Fruit fly (Drosophila melanogaster): Measurements from ENCODE around the gene tna.

tna gene

dm6 chr3L:10855419-10856213, 20.3 kb downstream of the tna start (continued):
- TF ChIP-seq ken (GFP tag; IDR thresholded peaks at IDR 0.05) (peak; percentile 86), CG4730 (GFP tag; IDR thresholded peaks at IDR 0.05) (peak; percentile 76), NC2β (GFP tag; optimal IDR thresholded peaks at IDR 0.05) (no peak)

DNA sequence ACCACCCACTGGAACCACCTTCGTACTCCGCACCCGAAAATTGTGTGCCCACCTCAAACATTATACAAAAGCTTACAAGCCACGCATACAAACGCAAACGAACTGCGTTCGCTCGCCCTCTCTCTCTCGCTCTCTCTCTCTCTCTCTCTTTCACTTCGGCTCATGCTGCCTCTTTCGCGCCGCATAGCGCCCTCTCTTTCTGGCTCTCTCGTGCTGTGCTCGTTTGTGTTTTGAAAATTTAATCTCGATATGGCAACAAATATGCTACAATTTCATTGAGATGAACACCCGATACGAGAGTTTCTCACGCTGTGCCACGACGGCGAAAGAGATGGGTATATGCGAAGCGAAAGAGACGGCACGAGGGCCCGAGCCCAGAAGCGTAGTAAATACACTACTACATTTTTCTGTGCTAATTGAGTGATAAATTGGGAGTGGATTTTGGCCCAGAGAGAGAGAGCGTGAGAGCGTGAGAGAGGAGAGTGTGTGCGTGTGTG, 21.3 kb downstream of the tna start:
- TF ChIP-seq Meics (GFP tag; optimal IDR thresholded peaks at IDR 0.05) (no peak), pzg (GFP tag; optimal IDR thresholded peaks at IDR 0.05) (no peak), dm (GFP tag; optimal IDR thresholded peaks at IDR 0.05) (peak; percentile 49), CG15073 (GFP tag; optimal IDR thresholded peaks at IDR 0.05) (no peak), CG12236 (GFP tag; optimal IDR thresholded peaks at IDR 0.05) (no peak), unc-4 (GFP tag; IDR thresholded peaks at IDR 0.05; ENCODE audit: partially characterized antibody) (peak; percentile 40; the same call in 1 of the 2 replicates), scrt (GFP tag; optimal IDR thresholded peaks at IDR 0.05) (peak; percentile 74), CG7839 (tag; optimal IDR thresholded peaks at IDR 0.05) (no peak), fd64A (GFP tag; optimal IDR thresholded peaks at IDR 0.05) (peak; percentile 18), exex (tag; optimal IDR thresholded peaks at IDR 0.05) (peak; percentile 71), Awh (GFP tag; IDR thresholded peaks at IDR 0.05) (peak; percentile 57; the same call in 1 of the 2 replicates), Fer3 (tag; optimal IDR thresholded peaks at IDR 0.05) (no peak), CG7357 (GFP tag; IDR thresholded peaks at IDR 0.05) (no peak), tap (tag; optimal IDR thresholded peaks at IDR 0.05) (peak; percentile 58), CG7963 (GFP tag; IDR thresholded peaks at IDR 0.05; ENCODE audit: partially characterized antibody) (no peak), gsb-n (tag; optimal IDR thresholded peaks at IDR 0.05) (peak; percentile 78), CG4404 (GFP tag; IDR thresholded peaks at IDR 0.05) (no peak), NK7.1 (GFP tag; optimal IDR thresholded peaks at IDR 0.05) (no peak), insv (GFP tag; optimal IDR thresholded peaks at IDR 0.05) (no peak), CG17568 (GFP tag; optimal IDR thresholded peaks at IDR 0.05) (no peak), sr (GFP tag; IDR thresholded peaks at IDR 0.05) (peak; percentile 60; the same call in 2 of the 3 replicates), trem (tag; optimal IDR thresholded peaks at IDR 0.05) (no peak), Chrac-16 (GFP tag; optimal IDR thresholded peaks at IDR 0.05) (no peak), Drgx (GFP tag; IDR thresholded peaks at IDR 0.05) (peak; percentile 67), CG6254 (GFP tag; optimal IDR thresholded peaks at IDR 0.05) (peak; percentile 63), schlank (tag; optimal IDR thresholded peaks at IDR 0.05) (no peak), Ptx1 (GFP tag; IDR thresholded peaks at IDR 0.05) (0 out of 2 replicates have a peak, but pooled peaks have one; percentile 11), CrebB (tag; optimal IDR thresholded peaks at IDR 0.05) (peak; percentile 36), CG4360 (GFP tag; IDR thresholded peaks at IDR 0.05) (peak; percentile 68), pum (GFP tag; optimal IDR thresholded peaks at IDR 0.05) (no peak), CG17385 (GFP tag; optimal IDR thresholded peaks at IDR 0.05) (peak; percentile 24), CG14014 (GFP tag; IDR thresholded peaks at IDR 0.05) (no peak), CG2199 (GFP tag; IDR thresholded peaks at IDR 0.05) (peak; percentile 99), CG12659 (GFP tag; optimal IDR thresholded peaks at IDR 0.05) (peak; percentile 37), CG9876 (GFP tag; optimal IDR thresholded peaks at IDR 0.05) (peak; percentile 0), dpn (GFP tag; optimal IDR thresholded peaks at IDR 0.05) (no peak), tll (GFP tag; optimal IDR thresholded peaks at IDR 0.05) (peak; percentile 72 to 87), CG4707 (GFP tag; optimal IDR thresholded peaks at IDR 0.05) (peak; percentile 13), CG17328 (GFP tag; IDR thresholded peaks at IDR 0.05) (peak; percentile 45; the same call in 1 of the 2 replicates), Hey (tag; optimal IDR thresholded peaks at IDR 0.05) (peak; percentile 73), CG14860 (GFP tag; IDR thresholded peaks at IDR 0.05; ENCODE audit: partially characterized antibody) (no peak), az2 (GFP tag; optimal IDR thresholded peaks at IDR 0.05) (no peak), ase (GFP tag; IDR thresholded peaks at IDR 0.05) (no peak), CG8089 (GFP tag; optimal IDR thresholded peaks at IDR 0.05) (peak; percentile 27)

All from whole organism, embryonic.